Worm (Caenorhabditis elegans): ENCODE data around the gene Y54G2A.76.

- TF ChIP-seq mdl-1 (tag; optimal IDR thresholded peaks at IDR 0.05) (no peak), ama-1 (optimal IDR thresholded peaks at IDR 0.05) (no peak), lin-14 (GFP tag; optimal IDR thresholded peaks at IDR 0.05) (no peak), fkh-10 (GFP tag; optimal IDR thresholded peaks at IDR 0.05) (no peak), blmp-1 (tag; optimal IDR thresholded peaks at IDR 0.05) (no peak), C34B4.2 (tag; optimal IDR thresholded peaks at IDR 0.05) (no peak), nhr-11 (tag; optimal IDR thresholded peaks at IDR 0.05) (no peak)
These were observed 37.5 kb upstream of the Y54G2A.76 start, which contains the start of gene Y54G2A.11 for ce11 chrIV:2771692-2772091.
